Worm (Caenorhabditis elegans) whole organism, late embryonic: ENCODE results near the gene cyp-33C7.

ENCODE experiments used
- fkh-10 ChIP-seq: fragments of 150-350 bp; optimal IDR thresholded peaks from 2 replicates; lab custom pipeline; 2014; ENCODE audit warnings: missing biosample characterization, missing genetic modification reagents, missing genetic modification characterization
- hlh-15 ChIP-seq: sonication (generic microtip); optimal IDR thresholded peaks from 2 replicates; lab custom pipeline; 2016; ENCODE audit warnings: missing genetic modification characterization, missing compliant biosample characterization
- rnt-1 ChIP-seq: sonication (generic microtip); optimal IDR thresholded peaks from 2 replicates; lab custom pipeline; 2016; ENCODE audit warnings: missing genetic modification characterization, missing compliant biosample characterization
- sox-4 ChIP-seq: sonication (generic microtip); optimal IDR thresholded peaks from 2 replicates; lab custom pipeline; 2017; ENCODE audit warnings: mild to moderate bottlenecking, missing genetic modification characterization, inconsistent platforms, missing compliant biosample characterization

- TF ChIP-seq fkh-10 (no peak), hlh-15 (tag; lab: Kevin White, UChicago) (no peak), sox-4 (tag; lab: Kevin White, UChicago) (no peak), rnt-1 (tag; lab: Kevin White, UChicago) (no peak)
Measured at ce11 chrV:2260660-2261059, 10.3 kb downstream of the cyp-33C7 start, which contains the start of gene F41B5.12.
